In the genomic region with DNA sequence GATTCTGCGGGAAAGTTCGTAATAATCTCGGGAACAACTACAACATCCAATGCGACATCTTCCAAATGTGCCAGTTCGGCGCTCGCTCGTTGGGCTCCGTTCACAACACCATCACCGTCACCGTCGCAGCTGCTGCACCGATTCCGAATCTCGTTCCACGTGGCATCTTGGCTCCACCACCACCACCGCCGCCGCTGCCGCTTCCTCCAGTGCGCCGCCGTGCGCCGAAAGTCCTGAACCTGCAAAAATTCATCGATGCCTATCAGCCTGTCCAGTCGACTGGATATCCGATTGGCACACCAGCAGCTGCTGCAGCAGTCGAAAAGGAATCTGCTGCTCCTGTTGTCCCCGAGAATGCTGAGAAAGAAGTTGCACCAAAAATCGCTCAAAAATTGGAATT, we compare ENCODE assay signal across 3 worm cellular contexts.
TF ChIP-seq lines count a peak whose summit lies in the region.

No protein-coding gene starts in this region.

TF ChIP-seq in whole organism, L4 larva, 104 proteins besides CTCF, POLR2A, EP300 and RAD21:
- TF ChIP-seq set-16 (GFP tag; IDR thresholded peaks at IDR 0.05; lab: Robert Waterston, UW) (peak; percentile 92), lin-38 (GFP tag; IDR thresholded peaks at IDR 0.05; lab: Robert Waterston, UW) (no peak)

TF ChIP-seq in whole organism, early embryonic, 17 proteins besides CTCF, POLR2A, EP300 and RAD21:
- TF ChIP-seq ets-7 (tag; optimal IDR thresholded peaks at IDR 0.05; lab: Kevin White, UChicago) = no peak
- peak; percentile 32 for TF ChIP-seq aly-1 (tag; optimal IDR thresholded peaks at IDR 0.05; lab: Kevin White, UChicago)

TF ChIP-seq in whole organism, young adult, 124 proteins besides CTCF, POLR2A, EP300 and RAD21:
- TF ChIP-seq madf-3 (GFP tag; IDR thresholded peaks at IDR 0.05; lab: Robert Waterston, UW) (0 out of 2 replicates have a peak, but pooled peaks have one; percentile 20), ztf-25 (GFP tag; IDR thresholded peaks at IDR 0.05; lab: Robert Waterston, UW) (0 out of 2 replicates have a peak, but pooled peaks have one; percentile 40), F57A8.1 (GFP tag; optimal IDR thresholded peaks at IDR 0.05; lab: Kevin White, UChicago) (no peak), egrh-3 (GFP tag; IDR thresholded peaks at IDR 0.05; lab: Robert Waterston, UW) (peak; percentile 77), zfh-2 (GFP tag; conservative IDR thresholded peaks at IDR 0.05; lab: Robert Waterston, UW) (peak; percentile 76), F52B5.7 (tag; optimal IDR thresholded peaks at IDR 0.05; lab: Kevin White, UChicago) (peak; percentile 43)
